Worm (Caenorhabditis elegans) whole organism, midembryonic: ENCODE measurements around the gene W02D7.6.

ENCODE experiments used
- ref-1 ChIP-seq: fragments of 200-800 bp; sonication (Bioruptor generic); conservative IDR thresholded peaks from 2 replicates; pipeline ENCODE4 v1.3.6; 2022; ENCODE audit warnings: missing genetic modification reagents, missing genetic modification characterization, missing compliant biosample characterization
- tab-1 ChIP-seq: fragments of 200-800 bp; sonication (Bioruptor generic); IDR thresholded peaks from 2 replicates; pipeline ENCODE4 v1.3.6; 2022; ENCODE audit warnings: missing genetic modification characterization, missing compliant biosample characterization

DNA sequence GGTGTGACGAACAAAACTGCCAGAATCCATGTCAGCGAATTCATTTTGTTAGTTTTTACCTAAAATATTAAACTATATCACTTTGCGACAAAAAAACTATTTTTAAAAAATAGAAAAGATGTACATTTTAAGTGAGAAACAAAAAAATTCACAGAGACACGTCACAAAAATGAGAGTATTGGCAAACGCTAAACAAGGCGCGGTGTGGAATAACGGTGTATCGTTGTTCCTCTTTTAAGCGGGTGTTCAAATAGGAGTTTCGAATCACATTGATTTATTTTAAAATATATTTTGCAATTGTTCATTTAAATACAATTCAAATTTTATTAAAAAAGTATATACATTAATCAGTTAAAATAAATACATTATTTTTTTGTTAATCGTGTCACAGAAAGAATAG lies 1.2 kb upstream of the W02D7.6 start, which contains the start of gene sel-9:
- TF ChIP-seq tab-1 (GFP tag; lab: Robert Waterston, UW) (no peak), ref-1 (GFP tag; lab: Robert Waterston, UW) (no peak)
